Fruit fly (Drosophila melanogaster) whole organism, larva: Measurements from ENCODE around the gene CG45307.
A peak's percentile ranks its signal among the peaks of the same experiment; 100 is the strongest.

Experiments
- noc ChIP-seq: fragments of 200-800 bp; sonication (Bioruptor generic); optimal IDR thresholded peaks from 3 replicates; lab custom pipeline; 2019; ENCODE audit warnings: missing biosample characterization, mild to moderate bottlenecking, missing genetic modification characterization, moderate library complexity

CG45307 gene

dm6 chr2L:8739984-8740756, 11.8 kb downstream of the CG45307 start, which contains the start of gene raw:
Gene raw, minus strand, starts transcription at chr2L:8740660.
- peak; percentile 18 for TF ChIP-seq noc (tag; lab: Kevin White, UChicago)

DNA sequence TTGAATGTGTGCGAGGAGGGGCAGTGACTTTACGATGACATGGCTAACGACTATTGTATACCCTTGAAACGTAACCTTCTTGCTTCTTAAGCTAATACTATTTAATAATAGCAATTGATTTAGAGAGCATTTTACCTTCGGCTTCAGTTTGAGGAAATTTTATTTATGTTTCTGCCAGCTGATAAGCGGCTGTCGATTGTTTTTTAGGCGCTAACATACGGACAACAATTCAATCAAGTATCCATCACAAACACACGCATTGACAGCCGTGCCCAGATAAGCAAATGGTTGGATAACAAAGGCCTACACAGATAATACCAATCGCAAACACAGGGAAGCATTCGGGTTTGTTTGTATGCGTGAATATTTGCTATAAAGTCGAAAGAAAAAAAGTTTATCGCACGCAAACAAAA, 13.7 kb downstream of the CG45307 start:
- peak; percentile 89 for TF ChIP-seq noc (tag; lab: Kevin White, UChicago)

dm6 chr2L:8736383-8736782, 15.5 kb downstream of the CG45307 start:
- no peak for TF ChIP-seq noc (tag; lab: Kevin White, UChicago)

DNA sequence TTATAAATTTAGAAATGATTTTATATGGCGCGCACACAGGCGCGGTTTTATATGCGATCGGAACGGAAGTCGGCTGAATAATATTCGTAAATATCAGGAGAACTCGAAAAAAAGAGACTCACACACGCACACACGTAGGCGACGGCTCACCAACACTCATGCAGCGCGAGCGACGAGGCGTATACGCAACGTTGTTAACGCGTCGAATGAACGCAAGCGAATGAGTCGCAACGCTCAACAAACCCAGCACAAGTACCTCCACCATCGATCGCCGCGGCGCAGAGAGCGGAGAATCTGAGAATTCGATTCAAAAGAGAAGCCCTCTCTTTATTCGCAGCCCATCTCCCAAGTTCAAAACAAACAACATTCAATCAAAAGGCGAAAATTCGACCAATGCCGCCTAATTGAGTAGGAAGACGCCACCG, 16.3 kb downstream of the CG45307 start:
- peak; percentile 76 for TF ChIP-seq noc (tag; lab: Kevin White, UChicago)

DNA sequence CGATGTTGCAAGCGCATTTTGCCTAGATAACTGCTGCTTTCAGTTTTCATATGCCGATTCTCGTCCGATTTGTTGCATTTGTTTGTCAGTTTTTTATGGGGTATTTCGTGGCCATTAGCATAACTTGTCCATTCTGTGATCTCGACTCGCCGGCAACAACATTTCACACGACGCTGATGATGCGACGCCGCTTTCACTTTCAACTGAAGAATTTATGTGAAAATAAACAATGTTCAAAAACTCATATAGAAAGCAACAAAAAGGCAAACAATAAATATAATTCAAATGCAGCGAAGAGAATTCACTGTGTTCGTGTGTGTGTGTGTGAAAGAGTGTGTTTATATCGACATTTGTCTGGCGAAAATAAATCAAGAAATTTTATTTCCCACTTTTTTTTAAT, 16.9 kb downstream of the CG45307 start:
- no peak for TF ChIP-seq noc (tag; lab: Kevin White, UChicago)

dm6 chr2L:8734304-8734703, 17.6 kb downstream of the CG45307 start:
- no peak for TF ChIP-seq noc (tag; lab: Kevin White, UChicago)

- peak; percentile 40 for TF ChIP-seq noc (tag; lab: Kevin White, UChicago)
These were observed 19.2 kb downstream of the CG45307 start for dm6 chr2L:8732702-8733101.

DNA sequence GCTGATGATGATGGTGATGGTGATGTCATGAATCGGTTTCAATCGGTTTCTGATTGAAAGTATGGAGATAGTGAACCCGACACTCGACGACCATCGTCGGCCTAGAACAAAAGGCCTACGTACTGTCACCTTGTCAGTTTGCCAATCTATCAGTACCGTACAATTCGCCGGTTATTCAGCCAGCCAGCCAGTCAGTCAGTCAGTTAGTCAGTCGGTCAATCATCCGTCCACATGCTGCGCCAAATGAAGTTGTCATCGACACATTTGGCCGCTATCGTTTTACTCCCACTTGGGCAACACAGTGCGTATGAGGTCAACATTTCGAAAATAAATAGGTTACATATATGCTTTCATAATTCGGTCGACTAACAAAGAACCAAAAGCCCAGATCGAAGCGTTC, 30.9 kb downstream of the CG45307 start:
- no peak for TF ChIP-seq noc (tag; lab: Kevin White, UChicago)

- TF ChIP-seq noc (tag; lab: Kevin White, UChicago): peak; percentile 57
These were observed 32.2 kb downstream of the CG45307 start for dm6 chr2L:8719757-8720156.

DNA sequence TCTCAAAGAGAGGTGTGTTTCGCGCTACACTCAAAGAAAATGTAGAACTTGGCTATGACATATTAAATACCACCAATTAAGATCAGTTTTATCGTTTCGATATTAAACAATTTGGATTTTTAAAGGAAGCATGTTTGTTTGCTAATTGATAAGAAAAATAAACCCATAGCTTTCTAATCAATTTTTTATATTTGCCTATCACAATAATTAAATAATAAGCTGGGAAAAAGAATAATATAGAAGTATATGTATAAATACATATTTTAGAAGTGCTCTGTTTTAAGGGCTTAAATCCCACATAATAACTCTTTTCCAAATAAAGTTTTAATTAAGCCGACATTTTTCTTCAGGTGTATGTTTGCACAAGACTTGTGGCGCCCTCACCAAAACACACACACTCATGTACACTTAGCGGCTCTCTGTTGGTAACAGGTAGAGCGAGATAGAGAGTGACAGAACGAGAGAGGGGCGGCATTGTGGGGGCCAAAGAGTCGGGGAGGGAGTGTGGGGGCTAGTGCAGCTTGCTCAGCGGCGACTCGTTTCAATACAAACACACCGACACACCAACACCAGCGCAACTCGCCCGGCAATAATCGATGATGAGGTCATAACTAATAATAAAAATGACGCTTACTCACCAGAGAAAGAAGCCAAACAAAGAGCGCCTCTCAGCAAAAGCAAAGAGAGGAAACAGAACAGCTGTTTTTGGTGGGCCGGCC, 34.1 kb downstream of the CG45307 start:
- TF ChIP-seq noc (tag; lab: Kevin White, UChicago): peak; percentile 98

DNA sequence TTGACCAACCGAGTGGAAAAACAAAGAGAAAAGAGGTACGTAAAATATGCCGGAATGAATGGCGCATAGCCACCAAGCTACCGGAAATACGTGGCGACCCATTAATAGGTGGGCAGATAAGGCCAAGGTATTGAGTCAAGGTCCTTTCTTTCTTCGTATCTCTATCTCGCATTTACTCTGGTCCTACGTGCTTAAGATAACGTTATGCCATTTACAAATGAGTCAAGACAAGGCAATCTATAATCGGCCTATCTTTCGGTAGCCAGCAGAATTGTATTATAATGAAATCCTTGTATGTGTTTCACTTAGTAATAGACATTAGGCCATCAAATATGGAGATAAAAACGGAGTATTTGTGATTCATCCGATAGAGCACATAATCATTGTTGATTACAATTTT, 35.5 kb downstream of the CG45307 start:
- no peak for TF ChIP-seq noc (tag; lab: Kevin White, UChicago)

dm6 chr2L:8715454-8715853, 36.5 kb downstream of the CG45307 start:
- TF ChIP-seq noc (tag; lab: Kevin White, UChicago): no peak

DNA sequence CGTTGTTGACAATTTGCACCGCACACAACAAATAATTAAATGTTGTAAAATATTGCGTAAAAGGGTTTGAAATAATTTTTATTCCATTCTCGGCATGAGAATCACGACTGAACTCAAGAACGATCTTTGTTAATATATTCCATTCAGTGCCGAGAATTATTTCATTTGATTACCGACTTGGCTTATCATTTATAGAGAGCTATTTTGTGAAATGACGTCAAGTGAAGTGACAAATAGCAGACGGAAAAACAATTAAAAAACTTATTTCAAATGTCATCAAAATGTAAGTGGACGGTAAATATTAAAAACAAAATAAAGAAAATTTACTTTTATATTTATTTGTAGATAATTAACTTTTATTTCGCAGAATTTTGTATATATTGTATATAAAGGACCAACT, 37.4 kb downstream of the CG45307 start:
- TF ChIP-seq noc (tag; lab: Kevin White, UChicago): no peak

- peak; percentile 4 for TF ChIP-seq noc (tag; lab: Kevin White, UChicago)
These were observed 42.5 kb downstream of the CG45307 start, which contains the start of gene Hnf4 for dm6 chr2L:8709413-8709812. Gene Hnf4, minus strand, starts transcription at chr2L:8709611.

dm6 chr2L:8709078-8709399, 42.9 kb downstream of the CG45307 start:
- no peak for TF ChIP-seq noc (tag; lab: Kevin White, UChicago)

- no peak for TF ChIP-seq noc (tag; lab: Kevin White, UChicago)
These were observed 43.4 kb downstream of the CG45307 start for dm6 chr2L:8708399-8709077.
